Fruit fly (Drosophila melanogaster): ENCODE results near the gene haf.
A peak's percentile ranks its signal among the peaks of the same experiment; 100 is the strongest.

The haf gene

dm6 chr2L:1613748-1614365 lies 58.9 kb downstream of the haf start, which contains the start of gene RFeSP:
Gene RFeSP (minus strand): TSS chr2L:1614160.
- TF ChIP-seq CG17806 (tag; optimal IDR thresholded peaks at IDR 0.05) (no peak), CG4496 (GFP tag; IDR thresholded peaks at IDR 0.05) (no peak), CG9948 (tag; optimal IDR thresholded peaks at IDR 0.05) (no peak), CG8301 (tag; optimal IDR thresholded peaks at IDR 0.05) (no peak), CG12605 (GFP tag; IDR thresholded peaks at IDR 0.05) (no peak), Pif1A (GFP tag; optimal IDR thresholded peaks at IDR 0.05) (no peak), CG32121 (GFP tag; IDR thresholded peaks at IDR 0.05) (no peak), Ets98B (GFP tag; IDR thresholded peaks at IDR 0.05) (no peak), Snoo (tag; optimal IDR thresholded peaks at IDR 0.05) (no peak), CG8159 (tag; optimal IDR thresholded peaks at IDR 0.05) (no peak), CG14655 (GFP tag; optimal IDR thresholded peaks at IDR 0.05) (no peak), CG34367 (tag; optimal IDR thresholded peaks at IDR 0.05) (no peak), EcR (GFP tag; optimal IDR thresholded peaks at IDR 0.05) (no peak), CG13204 (GFP tag; optimal IDR thresholded peaks at IDR 0.05) (no peak), CG15710 (tag; optimal IDR thresholded peaks at IDR 0.05) (no peak), CG10348 (GFP tag; IDR thresholded peaks at IDR 0.05) (no peak), gl (tag; optimal IDR thresholded peaks at IDR 0.05) (no peak)

DNA sequence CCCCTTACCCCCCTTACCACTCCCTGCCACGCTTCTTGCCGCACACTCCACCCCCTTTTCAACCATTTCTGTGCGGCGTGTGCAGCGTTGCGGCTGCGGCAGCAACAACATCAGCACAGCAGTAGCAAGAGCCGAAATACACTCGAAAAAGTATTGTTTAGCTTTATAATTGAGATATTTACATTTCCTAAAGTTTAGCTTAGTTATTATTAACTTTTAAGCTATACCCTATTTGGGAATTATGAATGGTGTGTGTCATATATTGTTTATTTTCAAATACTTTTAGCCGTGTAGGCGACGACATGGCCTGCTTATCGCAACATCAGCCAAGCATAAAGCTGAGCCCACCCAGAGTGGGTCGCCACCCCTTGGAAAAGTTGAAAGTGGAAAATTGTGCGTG lies 60.8 kb downstream of the haf start:
- TF ChIP-seq rn (GFP tag; IDR thresholded peaks at IDR 0.05) (no peak), Ets98B (GFP tag; IDR thresholded peaks at IDR 0.05) (peak; percentile 29; the same call in 1 of the 2 replicates), CG17806 (tag; optimal IDR thresholded peaks at IDR 0.05) (no peak)

DNA sequence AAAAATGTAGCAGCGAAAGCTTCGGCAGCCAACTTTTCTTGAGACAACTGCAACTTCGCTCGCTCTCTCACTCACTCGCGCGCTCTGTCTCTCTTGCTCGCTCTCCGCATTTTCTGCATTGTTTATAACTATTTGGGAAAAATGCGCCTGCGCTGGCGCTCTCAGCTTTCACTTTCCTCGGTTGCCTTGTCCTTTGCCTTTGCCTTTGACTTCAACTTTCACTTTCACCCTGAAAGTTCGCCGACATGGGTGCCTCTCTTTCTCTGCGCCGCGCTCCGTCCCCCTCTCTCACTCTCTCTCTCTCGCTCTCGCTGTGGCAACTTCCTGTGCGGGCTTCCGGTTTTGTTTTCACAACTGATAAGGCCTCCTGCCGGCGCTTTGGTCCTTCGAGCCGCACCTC lies 62.8 kb downstream of the haf start:
- no peak for TF ChIP-seq CG17806 (tag; optimal IDR thresholded peaks at IDR 0.05)
- peak; percentile 62 for TF ChIP-seq CG13204 (GFP tag; optimal IDR thresholded peaks at IDR 0.05)
- peak; percentile 34 for TF ChIP-seq CG34367 (tag; optimal IDR thresholded peaks at IDR 0.05)
- TF ChIP-seq fd96Ca (GFP tag; IDR thresholded peaks at IDR 0.05) = no peak
- no peak for TF ChIP-seq Pif1B (GFP tag; optimal IDR thresholded peaks at IDR 0.05)
- no peak for TF ChIP-seq CG32121 (GFP tag; IDR thresholded peaks at IDR 0.05)
- TF ChIP-seq CG10348 (GFP tag; IDR thresholded peaks at IDR 0.05) = no peak
- TF ChIP-seq CG8301 (tag; optimal IDR thresholded peaks at IDR 0.05) = peak; percentile 4
- 0 out of 3 replicates have a peak, but pooled peaks have one; percentile 17 for TF ChIP-seq CG4496 (GFP tag; IDR thresholded peaks at IDR 0.05)
- no peak for TF ChIP-seq CG9948 (tag; optimal IDR thresholded peaks at IDR 0.05)
- peak; percentile 33 for TF ChIP-seq CG15710 (tag; optimal IDR thresholded peaks at IDR 0.05)
- TF ChIP-seq rn (GFP tag; IDR thresholded peaks at IDR 0.05) = no peak
- no peak for TF ChIP-seq D1 (tag; optimal IDR thresholded peaks at IDR 0.05)
- TF ChIP-seq gl (tag; optimal IDR thresholded peaks at IDR 0.05) = peak; percentile 35
- TF ChIP-seq EcR (GFP tag; optimal IDR thresholded peaks at IDR 0.05) = peak; percentile 66
- peak; percentile 36 for TF ChIP-seq CG8159 (tag; optimal IDR thresholded peaks at IDR 0.05)
- TF ChIP-seq Ets98B (GFP tag; IDR thresholded peaks at IDR 0.05) = peak; percentile 25; the same call in 1 of the 2 replicates
- TF ChIP-seq CG12605 (GFP tag; IDR thresholded peaks at IDR 0.05) = no peak
- no peak for TF ChIP-seq Snoo (tag; optimal IDR thresholded peaks at IDR 0.05)
- no peak for TF ChIP-seq Pif1A (GFP tag; optimal IDR thresholded peaks at IDR 0.05)
- peak; percentile 62 for TF ChIP-seq CG14655 (GFP tag; optimal IDR thresholded peaks at IDR 0.05)

dm6 chr2L:1618696-1619095 lies 63.8 kb downstream of the haf start:
- TF ChIP-seq CG17806 (tag; optimal IDR thresholded peaks at IDR 0.05) (no peak), rn (GFP tag; IDR thresholded peaks at IDR 0.05) (no peak), Pif1B (GFP tag; optimal IDR thresholded peaks at IDR 0.05) (no peak), CG8159 (tag; optimal IDR thresholded peaks at IDR 0.05) (no peak), CG14655 (GFP tag; optimal IDR thresholded peaks at IDR 0.05) (no peak), D1 (tag; optimal IDR thresholded peaks at IDR 0.05) (no peak), Ets98B (GFP tag; IDR thresholded peaks at IDR 0.05) (no peak), CG34367 (tag; optimal IDR thresholded peaks at IDR 0.05) (no peak), CG12605 (GFP tag; IDR thresholded peaks at IDR 0.05) (no peak)

DNA sequence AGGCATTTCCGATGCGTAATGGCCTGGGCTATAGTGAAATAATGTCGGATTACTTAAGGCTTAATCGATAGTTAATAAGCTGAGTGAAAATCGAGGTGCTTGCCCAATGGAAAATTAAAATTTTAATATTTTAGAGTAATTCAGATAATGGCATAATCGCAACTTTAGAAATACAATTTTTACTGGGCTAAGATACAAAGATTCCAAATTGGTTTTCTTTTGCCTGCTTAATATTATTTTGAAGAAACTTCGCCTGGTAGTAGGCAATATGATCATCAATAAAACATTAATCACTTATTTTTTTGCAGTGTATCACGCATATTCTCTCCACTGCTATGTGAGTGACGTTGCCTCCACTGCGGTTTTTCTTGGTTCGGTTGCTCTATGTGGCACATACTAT lies 64.3 kb downstream of the haf start:
- no peak for TF ChIP-seq CG10348 (GFP tag; IDR thresholded peaks at IDR 0.05)
- no peak for TF ChIP-seq rn (GFP tag; IDR thresholded peaks at IDR 0.05)
- TF ChIP-seq fd96Ca (GFP tag; IDR thresholded peaks at IDR 0.05) = no peak
- TF ChIP-seq Ets98B (GFP tag; IDR thresholded peaks at IDR 0.05) = no peak
- no peak for TF ChIP-seq CG9948 (tag; optimal IDR thresholded peaks at IDR 0.05)
- no peak for TF ChIP-seq Pif1B (GFP tag; optimal IDR thresholded peaks at IDR 0.05)
- TF ChIP-seq CG14655 (GFP tag; optimal IDR thresholded peaks at IDR 0.05) = no peak
- TF ChIP-seq EcR (GFP tag; optimal IDR thresholded peaks at IDR 0.05) = no peak
- TF ChIP-seq CG12605 (GFP tag; IDR thresholded peaks at IDR 0.05) = no peak
- no peak for TF ChIP-seq CG4496 (GFP tag; IDR thresholded peaks at IDR 0.05)
- TF ChIP-seq CG17806 (tag; optimal IDR thresholded peaks at IDR 0.05) = no peak
- TF ChIP-seq Pif1A (GFP tag; optimal IDR thresholded peaks at IDR 0.05) = no peak

- no peak for TF ChIP-seq Ets98B (GFP tag; IDR thresholded peaks at IDR 0.05)
- TF ChIP-seq CG8159 (tag; optimal IDR thresholded peaks at IDR 0.05) = peak; percentile 7
- TF ChIP-seq rn (GFP tag; IDR thresholded peaks at IDR 0.05) = no peak
- no peak for TF ChIP-seq CG8301 (tag; optimal IDR thresholded peaks at IDR 0.05)
These were observed 65.9 kb downstream of the haf start for dm6 chr2L:1620797-1621196.

- TF ChIP-seq Ets98B (GFP tag; IDR thresholded peaks at IDR 0.05) (no peak), CG8301 (tag; optimal IDR thresholded peaks at IDR 0.05) (no peak), CG34367 (tag; optimal IDR thresholded peaks at IDR 0.05) (no peak), CG32121 (GFP tag; IDR thresholded peaks at IDR 0.05) (no peak), CG10348 (GFP tag; IDR thresholded peaks at IDR 0.05) (no peak), CG13204 (GFP tag; optimal IDR thresholded peaks at IDR 0.05) (no peak), EcR (GFP tag; optimal IDR thresholded peaks at IDR 0.05) (no peak), Pif1B (GFP tag; optimal IDR thresholded peaks at IDR 0.05) (no peak), CG15710 (tag; optimal IDR thresholded peaks at IDR 0.05) (peak; percentile 8), D1 (tag; optimal IDR thresholded peaks at IDR 0.05) (no peak), CG4496 (GFP tag; IDR thresholded peaks at IDR 0.05) (0 out of 3 replicates have a peak, but pooled peaks have one; percentile 38), CG12605 (GFP tag; IDR thresholded peaks at IDR 0.05) (no peak), fd96Ca (GFP tag; IDR thresholded peaks at IDR 0.05) (0 out of 3 replicates have a peak, but pooled peaks have one; percentile 27), Snoo (tag; optimal IDR thresholded peaks at IDR 0.05) (no peak), rn (GFP tag; IDR thresholded peaks at IDR 0.05) (no peak), CG8159 (tag; optimal IDR thresholded peaks at IDR 0.05) (peak; percentile 12), CG14655 (GFP tag; optimal IDR thresholded peaks at IDR 0.05) (no peak), CG9948 (tag; optimal IDR thresholded peaks at IDR 0.05) (no peak), gl (tag; optimal IDR thresholded peaks at IDR 0.05) (no peak), Pif1A (GFP tag; optimal IDR thresholded peaks at IDR 0.05) (no peak), CG17806 (tag; optimal IDR thresholded peaks at IDR 0.05) (no peak)
These were observed 69.8 kb downstream of the haf start for dm6 chr2L:1624750-1625149.

Measured in whole organism, pupa.